Worm (Caenorhabditis elegans): Measurements from ENCODE around the gene cutl-16.
A peak's percentile ranks its signal among the peaks of the same experiment; 100 is the strongest.

Gene cutl-16

ce11 chrII:6453341-6453806 is 12.1 kb downstream of the cutl-16 start, which contains the start of gene atg-16.2 (continued):
- TF ChIP-seq egl-13 (tag; optimal IDR thresholded peaks at IDR 0.05) (no peak), tbx-2 (tag; optimal IDR thresholded peaks at IDR 0.05) (no peak), hpl-2 (GFP tag; optimal IDR thresholded peaks at IDR 0.05) (no peak), swsn-7 (tag; optimal IDR thresholded peaks at IDR 0.05) (peak; percentile 55), pag-3 (tag; optimal IDR thresholded peaks at IDR 0.05; ENCODE audit: borderline replicate concordance, insufficient read depth) (no peak), nhr-237 (tag; optimal IDR thresholded peaks at IDR 0.05) (no peak), alr-1 (tag; optimal IDR thresholded peaks at IDR 0.05; ENCODE audit: borderline replicate concordance) (no peak), unc-130 (tag; optimal IDR thresholded peaks at IDR 0.05) (no peak), zip-4 (GFP tag; optimal IDR thresholded peaks at IDR 0.05) (no peak), nhr-12 (tag; optimal IDR thresholded peaks at IDR 0.05) (no peak), lin-35 (GFP tag; optimal IDR thresholded peaks at IDR 0.05) (peak; percentile 60 to 77), pqm-1 (tag; optimal IDR thresholded peaks at IDR 0.05) (no peak), nhr-77 (tag; optimal IDR thresholded peaks at IDR 0.05) (no peak), ces-1 (GFP tag; optimal IDR thresholded peaks at IDR 0.05) (no peak), ceh-90 (tag; optimal IDR thresholded peaks at IDR 0.05) (no peak), elt-2 (tag; optimal IDR thresholded peaks at IDR 0.05) (peak; percentile 0), xbp-1 (tag; optimal IDR thresholded peaks at IDR 0.05) (peak; percentile 31), Y116A8C.19 (tag; optimal IDR thresholded peaks at IDR 0.05; ENCODE audit: borderline replicate concordance) (no peak), mab-9 (GFP tag; IDR thresholded peaks at IDR 0.05) (no peak), ets-5 (GFP tag; IDR thresholded peaks at IDR 0.05) (no peak), dpl-1 (GFP tag; optimal IDR thresholded peaks at IDR 0.05) (peak; percentile 40 to 76 (median 61)), blmp-1 (tag; optimal IDR thresholded peaks at IDR 0.05) (peak; percentile 70), isw-1 (GFP tag; IDR thresholded peaks at IDR 0.05) (no peak), C04F5.9 (tag; optimal IDR thresholded peaks at IDR 0.05) (no peak), nhr-84 (tag; optimal IDR thresholded peaks at IDR 0.05) (no peak), ceh-82 (tag; optimal IDR thresholded peaks at IDR 0.05) (peak in 1 of 3 experiments; percentile 25), fos-1 (tag; optimal IDR thresholded peaks at IDR 0.05) (no peak), nhr-28 (tag; optimal IDR thresholded peaks at IDR 0.05) (no peak), lir-3 (tag; optimal IDR thresholded peaks at IDR 0.05; ENCODE audit: poor library complexity) (no peak), sox-4 (tag; optimal IDR thresholded peaks at IDR 0.05) (no peak), sup-37 (GFP tag; optimal IDR thresholded peaks at IDR 0.05) (no peak), irx-1 (tag; optimal IDR thresholded peaks at IDR 0.05) (no peak), nhr-76 (tag; optimal IDR thresholded peaks at IDR 0.05) (no peak), C34B4.2 (tag; optimal IDR thresholded peaks at IDR 0.05) (no peak), nhr-90 (tag; optimal IDR thresholded peaks at IDR 0.05; ENCODE audit: poor library complexity) (no peak), unc-30 (tag; optimal IDR thresholded peaks at IDR 0.05) (no peak), ama-1 (optimal IDR thresholded peaks at IDR 0.05) (no peak)

- no peak for TF ChIP-seq C04F5.9 (tag; optimal IDR thresholded peaks at IDR 0.05)
- TF ChIP-seq blmp-1 (tag; optimal IDR thresholded peaks at IDR 0.05) = no peak
- TF ChIP-seq lin-35 (GFP tag; optimal IDR thresholded peaks at IDR 0.05) = no peak
- no peak for TF ChIP-seq lir-3 (tag; optimal IDR thresholded peaks at IDR 0.05; ENCODE audit: poor library complexity)
- no peak for TF ChIP-seq grh-1 (GFP tag; IDR thresholded peaks at IDR 0.05)
- no peak for TF ChIP-seq egl-13 (tag; optimal IDR thresholded peaks at IDR 0.05)
- TF ChIP-seq nhr-71 (tag; optimal IDR thresholded peaks at IDR 0.05) = no peak
- TF ChIP-seq pqm-1 (tag; optimal IDR thresholded peaks at IDR 0.05) = no peak
- TF ChIP-seq ces-1 (GFP tag; optimal IDR thresholded peaks at IDR 0.05) = no peak
- no peak for TF ChIP-seq nhr-20 (tag; optimal IDR thresholded peaks at IDR 0.05)
- TF ChIP-seq C34B4.2 (tag; optimal IDR thresholded peaks at IDR 0.05) = no peak
- TF ChIP-seq Y116A8C.19 (tag; optimal IDR thresholded peaks at IDR 0.05; ENCODE audit: borderline replicate concordance) = no peak
- no peak for TF ChIP-seq lsy-2 (tag; optimal IDR thresholded peaks at IDR 0.05)
- TF ChIP-seq F16B12.6 (tag; optimal IDR thresholded peaks at IDR 0.05) = no peak
- TF ChIP-seq ceh-90 (tag; optimal IDR thresholded peaks at IDR 0.05) = no peak
- TF ChIP-seq efl-1 (optimal IDR thresholded peaks at IDR 0.05) = no peak
- no peak for TF ChIP-seq efl-1 (GFP tag; optimal IDR thresholded peaks at IDR 0.05 in 1 of 2)
- TF ChIP-seq hpl-2 (GFP tag; optimal IDR thresholded peaks at IDR 0.05) = no peak
Measured at ce11 chrII:6454671-6455070, 13.4 kb downstream of the cutl-16 start, which contains the start of gene aptf-1. Gene aptf-1 (plus strand): TSS chrII:6454971.
